Fruit fly (Drosophila melanogaster) whole organism, prepupa: ENCODE measurements around the gene CG4374.

Source experiments
- Blimp-1 ChIP-seq: fragments of 200-800 bp; sonication (Bioruptor generic); optimal IDR thresholded peaks from 3 replicates; lab custom pipeline; 2017; ENCODE audit warnings: missing biosample characterization, missing genetic modification characterization, mild to moderate bottlenecking, moderate library complexity, missing genetic modification reagents
- CG10631 ChIP-seq: fragments of 200-800 bp; sonication (Bioruptor generic); optimal IDR thresholded peaks from 2 replicates; lab custom pipeline; 2016; ENCODE audit warnings: missing biosample characterization, missing genetic modification characterization
- CG11294 ChIP-seq: fragments of 200-800 bp; sonication (Bioruptor generic); IDR thresholded peaks from 2 replicates; pipeline ENCODE4 v1.3.6; 2022; ENCODE audit warnings: missing biosample characterization, missing genetic modification characterization
- CG11762 ChIP-seq: fragments of 200-800 bp; sonication (Bioruptor generic); optimal IDR thresholded peaks from 3 replicates; lab custom pipeline; 2016; ENCODE audit warnings: missing biosample characterization, missing genetic modification characterization; ENCODE audit not compliant: insufficient read depth
- CG11902 ChIP-seq: fragments of 200-800 bp; sonication (Bioruptor generic); optimal IDR thresholded peaks from 3 replicates; lab custom pipeline; 2016; ENCODE audit warnings: missing biosample characterization, missing genetic modification characterization
- CG3032 ChIP-seq: fragments of 200-800 bp; optimal IDR thresholded peaks from 2 replicates; lab custom pipeline; 2019; ENCODE audit warnings: missing biosample characterization, mild to moderate bottlenecking, missing genetic modification characterization, moderate library complexity
- CG31627 ChIP-seq: fragments of 200-800 bp; sonication (Bioruptor generic); optimal IDR thresholded peaks from 3 replicates; lab custom pipeline; 2016; ENCODE audit warnings: missing biosample characterization, missing genetic modification characterization
- CG34406 ChIP-seq: fragments of 200-800 bp; sonication (Bioruptor generic); optimal IDR thresholded peaks from 3 replicates; lab custom pipeline; 2016; ENCODE audit warnings: missing biosample characterization, missing genetic modification characterization
- CG6163 ChIP-seq: fragments of 200-800 bp; sonication (Bioruptor generic); IDR thresholded peaks from 3 replicates; pipeline ENCODE4 v1.3.6; 2022; ENCODE audit warnings: missing biosample characterization, missing genetic modification characterization
- CG6276 ChIP-seq: fragments of 200-800 bp; sonication (Bioruptor generic); optimal IDR thresholded peaks from 2 replicates; lab custom pipeline; 2017; ENCODE audit warnings: missing biosample characterization, mild to moderate bottlenecking, missing genetic modification characterization
- CG6792 ChIP-seq: fragments of 200-800 bp; sonication (Bioruptor generic); optimal IDR thresholded peaks from 3 replicates; lab custom pipeline; 2016; ENCODE audit warnings: missing biosample characterization, missing genetic modification characterization
- CG6808 ChIP-seq: fragments of 200-800 bp; sonication (Bioruptor generic); optimal IDR thresholded peaks from 3 replicates; lab custom pipeline; 2017; ENCODE audit warnings: missing biosample characterization, missing genetic modification characterization, mild to moderate bottlenecking, moderate library complexity, missing genetic modification reagents
- CG6854 ChIP-seq: fragments of 200-800 bp; sonication (Bioruptor generic); optimal IDR thresholded peaks from 2 replicates; lab custom pipeline; 2017; ENCODE audit warnings: missing biosample characterization, mild to moderate bottlenecking, missing genetic modification characterization
- CG8119 ChIP-seq: fragments of 200-800 bp; sonication (Bioruptor generic); IDR thresholded peaks from 3 replicates; pipeline ENCODE4 v1.3.6; 2022; ENCODE audit warnings: missing biosample characterization, missing genetic modification characterization
- CG9139 ChIP-seq: fragments of 200-800 bp; sonication (Bioruptor generic); optimal IDR thresholded peaks from 3 replicates; lab custom pipeline; 2017; ENCODE audit warnings: missing biosample characterization, mild to moderate bottlenecking, missing genetic modification characterization
- Eip75B ChIP-seq: fragments of 200-800 bp; sonication (Bioruptor generic); optimal IDR thresholded peaks from 3 replicates; lab custom pipeline; 2016; ENCODE audit warnings: missing biosample characterization, missing genetic modification characterization
- Eip78C ChIP-seq: fragments of 200-800 bp; sonication (Bioruptor generic); peaks from one replicate; lab custom pipeline; 2016; ENCODE audit warnings: missing biosample characterization, missing genetic modification characterization
- Eip93F ChIP-seq: fragments of 200-800 bp; sonication (Bioruptor generic); optimal IDR thresholded peaks from 2 replicates; lab custom pipeline; 2016; ENCODE audit warnings: missing biosample characterization, mild to moderate bottlenecking, missing genetic modification characterization
- Ets21C ChIP-seq: fragments of 200-800 bp; sonication (Bioruptor generic); optimal IDR thresholded peaks from 3 replicates; lab custom pipeline; 2016; ENCODE audit warnings: missing biosample characterization, missing genetic modification characterization
- Ets96B ChIP-seq: fragments of 200-800 bp; optimal IDR thresholded peaks from 2 replicates; lab custom pipeline; 2019; ENCODE audit warnings: missing biosample characterization, mild to moderate bottlenecking, missing genetic modification characterization, moderate library complexity
- Gug ChIP-seq: fragments of 200-800 bp; sonication (Bioruptor generic); IDR thresholded peaks from 2 replicates; pipeline ENCODE4 v1.3.6; 2022; ENCODE audit warnings: missing biosample characterization, missing genetic modification characterization
- Hr39 ChIP-seq: fragments of 200-800 bp; sonication (Bioruptor generic); optimal IDR thresholded peaks from 2 replicates; lab custom pipeline; 2016; ENCODE audit warnings: missing biosample characterization, missing genetic modification characterization
- Hr4 ChIP-seq: fragments of 200-800 bp; sonication (Bioruptor generic); optimal IDR thresholded peaks from 3 replicates; lab custom pipeline; 2016; ENCODE audit warnings: missing biosample characterization, missing genetic modification characterization
- Met ChIP-seq: fragments of 200-800 bp; sonication (Bioruptor generic); optimal IDR thresholded peaks from 3 replicates; lab custom pipeline; 2016; ENCODE audit warnings: missing biosample characterization, missing genetic modification characterization
- OdsH ChIP-seq: fragments of 200-800 bp; sonication (Bioruptor generic); optimal IDR thresholded peaks from 3 replicates; lab custom pipeline; 2016; ENCODE audit warnings: missing biosample characterization, missing genetic modification characterization
- Smox ChIP-seq: fragments of 200-800 bp; sonication (Bioruptor generic); optimal IDR thresholded peaks from 3 replicates; lab custom pipeline; 2016; ENCODE audit warnings: missing biosample characterization, missing genetic modification characterization
- Sox14 ChIP-seq: fragments of 200-800 bp; sonication (Bioruptor generic); optimal IDR thresholded peaks from 3 replicates; lab custom pipeline; 2016; ENCODE audit warnings: missing biosample characterization, missing genetic modification characterization
- Sox15 ChIP-seq: fragments of 200-800 bp; sonication (Bioruptor generic); optimal IDR thresholded peaks from 3 replicates; lab custom pipeline; 2016; ENCODE audit warnings: missing biosample characterization, missing genetic modification characterization
- achi ChIP-seq: fragments of 200-800 bp; sonication (Bioruptor generic); optimal IDR thresholded peaks from 3 replicates; lab custom pipeline; 2016; ENCODE audit warnings: missing biosample characterization, missing genetic modification characterization
- cyc ChIP-seq: fragments of 200-800 bp; sonication (Bioruptor generic); optimal IDR thresholded peaks from 3 replicates; lab custom pipeline; 2016; ENCODE audit warnings: missing biosample characterization, missing genetic modification characterization
- dac ChIP-seq: fragments of 200-800 bp; sonication (Bioruptor generic); optimal IDR thresholded peaks from 2 replicates; lab custom pipeline; 2017; ENCODE audit warnings: missing biosample characterization, mild to moderate bottlenecking, missing genetic modification characterization
- dsx ChIP-seq: fragments of 200-800 bp; optimal IDR thresholded peaks from 3 replicates; lab custom pipeline; 2019; ENCODE audit warnings: missing biosample characterization, mild to moderate bottlenecking, missing genetic modification characterization, moderate library complexity; ENCODE audit not compliant: poor library complexity, severe bottlenecking
- esn ChIP-seq: fragments of 200-800 bp; sonication (Bioruptor generic); optimal IDR thresholded peaks from 2 replicates; lab custom pipeline; 2016; ENCODE audit warnings: missing biosample characterization, mild to moderate bottlenecking, missing genetic modification characterization, moderate library complexity
- fd59A ChIP-seq: fragments of 200-800 bp; sonication (Bioruptor generic); optimal IDR thresholded peaks from 2 replicates; lab custom pipeline; 2017; ENCODE audit warnings: missing biosample characterization, mild to moderate bottlenecking, missing genetic modification characterization, missing genetic modification reagents
- fd85E ChIP-seq: fragments of 200-800 bp; sonication (Bioruptor generic); optimal IDR thresholded peaks from 3 replicates; lab custom pipeline; 2016; ENCODE audit warnings: missing biosample characterization, missing genetic modification characterization
- fkh ChIP-seq: fragments of 200-800 bp; sonication (Bioruptor generic); optimal IDR thresholded peaks from 3 replicates; lab custom pipeline; 2017; ENCODE audit warnings: missing biosample characterization, mild to moderate bottlenecking, missing genetic modification characterization, moderate library complexity
- net ChIP-seq: fragments of 200-800 bp; sonication (Bioruptor generic); optimal IDR thresholded peaks from 3 replicates; lab custom pipeline; 2016; ENCODE audit warnings: missing biosample characterization, missing genetic modification characterization
- pdm3 ChIP-seq: fragments of 200-800 bp; sonication (Bioruptor generic); optimal IDR thresholded peaks from 3 replicates; lab custom pipeline; 2016; ENCODE audit warnings: missing biosample characterization, missing genetic modification characterization
- salr ChIP-seq, 2 experiments: fragments of 200-800 bp; sonication (Bioruptor generic); optimal IDR thresholded peaks; 3 replicates each; lab custom pipeline; 2016 to 2018; ENCODE audit warnings: missing biosample characterization in 2 of 2, missing genetic modification characterization in 2 of 2, mild to moderate bottlenecking in 1 of 2
- spab ChIP-seq: fragments of 200-800 bp; sonication (Bioruptor generic); optimal IDR thresholded peaks from 2 replicates; lab custom pipeline; 2017; ENCODE audit warnings: missing biosample characterization, mild to moderate bottlenecking, missing genetic modification characterization, missing genetic modification reagents
- ss ChIP-seq, 2 experiments: fragments of 200-800 bp; sonication (Bioruptor generic); optimal IDR thresholded peaks; 2 replicates in 1 of 2; 3 replicates in 1 of 2; lab custom pipeline; 2017 to 2018; ENCODE audit warnings: mild to moderate bottlenecking in 2 of 2, missing biosample characterization in 2 of 2, missing genetic modification characterization in 2 of 2, moderate library complexity in 1 of 2
- svp ChIP-seq: fragments of 200-800 bp; sonication (Bioruptor generic); peaks from one replicate; lab custom pipeline; 2016; ENCODE audit warnings: missing biosample characterization, missing genetic modification characterization
- topi ChIP-seq: fragments of 200-800 bp; sonication (Bioruptor generic); optimal IDR thresholded peaks from 3 replicates; lab custom pipeline; 2016; ENCODE audit warnings: missing biosample characterization, missing genetic modification characterization
- vri ChIP-seq: fragments of 200-800 bp; sonication (Bioruptor generic); optimal IDR thresholded peaks from 3 replicates; lab custom pipeline; 2016; ENCODE audit warnings: missing biosample characterization, mild to moderate bottlenecking, missing genetic modification characterization

CG4374 gene

dm6 chr3R:23486743-23487142 is 14.7 kb upstream of the CG4374 start (continued):
- peak; percentile 91 for TF ChIP-seq Met (GFP tag; lab: Kevin White, UChicago)
- peak; percentile 77 for TF ChIP-seq Eip75B
- TF ChIP-seq CG6163 (GFP tag; lab: Robert Waterston, UW) = peak; percentile 70
- peak; percentile 73 for TF ChIP-seq OdsH (GFP tag; lab: Kevin White, UChicago)
- TF ChIP-seq Hr4 (GFP tag; lab: Kevin White, UChicago) = no peak
- peak; percentile 88 for TF ChIP-seq cyc (GFP tag; lab: Kevin White, UChicago)
- no peak for TF ChIP-seq fkh (GFP tag; lab: Kevin White, UChicago)
- TF ChIP-seq esn (GFP tag; lab: Kevin White, UChicago) = peak; percentile 91
- peak; percentile 95 for TF ChIP-seq svp (GFP tag; lab: Kevin White, UChicago)
- peak; percentile 86 for TF ChIP-seq CG11902 (GFP tag; lab: Kevin White, UChicago)
- TF ChIP-seq CG8119 (GFP tag; lab: Robert Waterston, UW) = no peak
- peak; percentile 50 for TF ChIP-seq CG11762 (GFP tag; lab: Kevin White, UChicago)
- TF ChIP-seq CG6854 (GFP tag; lab: Kevin White, UChicago) = peak; percentile 67
- peak in 1 of 2 experiments; percentile 22 for TF ChIP-seq ss (GFP tag; optimal IDR thresholded peaks at IDR 0.05; lab: Kevin White, UChicago)
- TF ChIP-seq CG3032 (tag; lab: Kevin White, UChicago) = no peak
- TF ChIP-seq CG34406 = peak; percentile 82
- TF ChIP-seq Ets21C (GFP tag; lab: Kevin White, UChicago) = peak; percentile 86
- TF ChIP-seq CG10631 = peak; percentile 57
- peak; percentile 80 for TF ChIP-seq Sox15
- TF ChIP-seq topi = peak; percentile 89
- TF ChIP-seq CG11294 (GFP tag; lab: Robert Waterston, UW) = no peak
- TF ChIP-seq dac (GFP tag; lab: Kevin White, UChicago) = no peak
- no peak for TF ChIP-seq CG9139 (GFP tag; lab: Kevin White, UChicago)
- no peak for TF ChIP-seq CG6808 (GFP tag; lab: Kevin White, UChicago)
- TF ChIP-seq CG6276 (GFP tag; lab: Kevin White, UChicago) = no peak
- TF ChIP-seq Smox (GFP tag; lab: Kevin White, UChicago) = peak; percentile 88
- TF ChIP-seq Gug = no peak
- TF ChIP-seq vri = peak; percentile 75
- TF ChIP-seq pdm3 (GFP tag; lab: Kevin White, UChicago) = peak; percentile 83
- peak; percentile 72 for TF ChIP-seq Sox14 (GFP tag; lab: Kevin White, UChicago)
- TF ChIP-seq CG31627 (GFP tag; lab: Kevin White, UChicago) = peak; percentile 88
- TF ChIP-seq salr (GFP tag; optimal IDR thresholded peaks at IDR 0.05; lab: Kevin White, UChicago) = no peak
- no peak for TF ChIP-seq Ets96B (tag; lab: Kevin White, UChicago)
- TF ChIP-seq net = peak; percentile 68
- TF ChIP-seq achi (GFP tag; lab: Kevin White, UChicago) = peak; percentile 79
- TF ChIP-seq, all 60 proteins: peak for 38

dm6 chr3R:23483563-23483962 is 11.5 kb upstream of the CG4374 start, which contains the start of gene Ir94g:
Gene Ir94g, plus strand, starts transcription at chr3R:23483863.
- TF ChIP-seq dsx (GFP tag; lab: Kevin White, UChicago) (no peak), Sox15 (no peak)

- TF ChIP-seq Eip78C (GFP tag; lab: Kevin White, UChicago) = peak; percentile 77
- TF ChIP-seq CG6808 (GFP tag; lab: Kevin White, UChicago) = no peak
- no peak for TF ChIP-seq fd59A (GFP tag; lab: Kevin White, UChicago)
- TF ChIP-seq CG34406 = peak; percentile 21
- TF ChIP-seq Smox (GFP tag; lab: Kevin White, UChicago) = no peak
- TF ChIP-seq ss (GFP tag; optimal IDR thresholded peaks at IDR 0.05; lab: Kevin White, UChicago) = no peak
- no peak for TF ChIP-seq CG6276 (GFP tag; lab: Kevin White, UChicago)
- TF ChIP-seq Sox14 (GFP tag; lab: Kevin White, UChicago) = no peak
- TF ChIP-seq svp (GFP tag; lab: Kevin White, UChicago) = peak; percentile 68
- no peak for TF ChIP-seq CG6163 (GFP tag; lab: Robert Waterston, UW)
- peak; percentile 24 for TF ChIP-seq Blimp-1 (GFP tag; lab: Kevin White, UChicago)
- no peak for TF ChIP-seq pdm3 (GFP tag; lab: Kevin White, UChicago)
- TF ChIP-seq CG6792 = peak; percentile 14
- no peak for TF ChIP-seq Ets96B (tag; lab: Kevin White, UChicago)
- TF ChIP-seq Gug = no peak
- TF ChIP-seq Hr39 (GFP tag; lab: Kevin White, UChicago) = no peak
- peak; percentile 32 for TF ChIP-seq topi
- TF ChIP-seq fd85E (GFP tag; lab: Kevin White, UChicago) = no peak
- TF ChIP-seq Eip75B = peak; percentile 25
- TF ChIP-seq cyc (GFP tag; lab: Kevin White, UChicago) = no peak
- TF ChIP-seq net = no peak
- TF ChIP-seq achi (GFP tag; lab: Kevin White, UChicago) = no peak
- no peak for TF ChIP-seq spab
- TF ChIP-seq CG3032 (tag; lab: Kevin White, UChicago) = no peak
- TF ChIP-seq Eip93F (GFP tag; lab: Kevin White, UChicago) = no peak
- no peak for TF ChIP-seq OdsH (GFP tag; lab: Kevin White, UChicago)
- TF ChIP-seq dsx (GFP tag; lab: Kevin White, UChicago) = no peak
These were observed 9.3 kb upstream of the CG4374 start, which contains the start of gene Ir94f for dm6 chr3R:23481249-23481915. Gene Ir94f, plus strand, starts transcription at chr3R:23481865.
